Fruit fly (Drosophila melanogaster) whole organism, wandering third instar larva: ENCODE data around the gene CG33223.

Source experiments
- CG32264 ChIP-seq: fragments of 200-800 bp; sonication (Bioruptor generic); optimal IDR thresholded peaks from 2 replicates; lab custom pipeline; 2016; ENCODE audit warnings: missing biosample characterization, missing genetic modification characterization
- CG9705 ChIP-seq: fragments of 200-800 bp; sonication (Bioruptor generic); optimal IDR thresholded peaks from 2 replicates; lab custom pipeline; 2018; ENCODE audit warnings: missing biosample characterization, mild to moderate bottlenecking, missing genetic modification characterization
- CrebA ChIP-seq: fragments of 200-800 bp; sonication (Bioruptor generic); optimal IDR thresholded peaks from 2 replicates; lab custom pipeline; 2016; ENCODE audit warnings: missing biosample characterization, mild to moderate bottlenecking, missing genetic modification characterization, borderline replicate concordance
- Dfd ChIP-seq: fragments of >200 bp; optimal IDR thresholded peaks from 2 replicates; lab custom pipeline; 2017; ENCODE audit warnings: missing biosample characterization, missing genetic modification characterization
- Dif ChIP-seq: fragments of 200-275, 200-300 bp; sonication (Bioruptor generic); optimal IDR thresholded peaks from 2 replicates; lab custom pipeline; 2018; ENCODE audit warnings: missing biosample characterization, missing genetic modification characterization; ENCODE audit not compliant: partially characterized antibody
- GATAd ChIP-seq: sonication (Bioruptor generic); optimal IDR thresholded peaks from 2 replicates; lab custom pipeline; 2016; ENCODE audit warnings: missing biosample characterization, missing genetic modification characterization
- HLH106 ChIP-seq: fragments of 200-800 bp; optimal IDR thresholded peaks from 3 replicates; lab custom pipeline; 2019; ENCODE audit warnings: missing biosample characterization, mild to moderate bottlenecking, missing genetic modification characterization, moderate library complexity
- Hnf4 ChIP-seq: fragments of 200-800 bp; sonication (Bioruptor generic); optimal IDR thresholded peaks from 2 replicates; lab custom pipeline; 2016; ENCODE audit warnings: missing biosample characterization, mild to moderate bottlenecking, missing genetic modification characterization
- Hr78 ChIP-seq: fragments of >200 bp; optimal IDR thresholded peaks from 2 replicates; lab custom pipeline; 2017; ENCODE audit warnings: missing biosample characterization, missing genetic modification characterization
- Hr83 ChIP-seq: fragments of 200-300 bp; sonication (Bioruptor generic); optimal IDR thresholded peaks from 2 replicates; lab custom pipeline; 2016; ENCODE audit warnings: missing biosample characterization, mild to moderate bottlenecking, missing genetic modification characterization, moderate library complexity; ENCODE audit not compliant: poor library complexity, severe bottlenecking
- Jra ChIP-seq: sonication (Bioruptor generic); optimal IDR thresholded peaks from 2 replicates; lab custom pipeline; 2016; ENCODE audit warnings: missing biosample characterization, missing genetic modification characterization
- Mio ChIP-seq: sonication (Bioruptor generic); optimal IDR thresholded peaks from 2 replicates; lab custom pipeline; 2016; ENCODE audit warnings: missing biosample characterization, missing genetic modification characterization
- Myc ChIP-seq: fragments of >200 bp; optimal IDR thresholded peaks from 2 replicates; lab custom pipeline; 2017
- N ChIP-seq: fragments of >200 bp; optimal IDR thresholded peaks from 2 replicates; lab custom pipeline; 2018; ENCODE audit warnings: missing biosample characterization, missing external identifiers, missing genetic modification characterization
- Rel ChIP-seq, 2 experiments: fragments of 200-800 bp; sonication (Bioruptor generic) in 1 of 2; optimal IDR thresholded peaks; 2 replicates in 1 of 2; 3 replicates in 1 of 2; lab custom pipeline; 2016 to 2019; ENCODE audit warnings: mild to moderate bottlenecking in 2 of 2, missing biosample characterization in 2 of 2, missing genetic modification characterization in 2 of 2, moderate library complexity in 1 of 2
- Sp1 ChIP-seq: fragments of 200-800 bp; sonication (Bioruptor generic); optimal IDR thresholded peaks from 3 replicates; lab custom pipeline; 2019; ENCODE audit warnings: missing biosample characterization, mild to moderate bottlenecking, missing genetic modification characterization, moderate library complexity
- Vsx2 ChIP-seq: fragments of 200-300, 225-300 bp; sonication (Bioruptor generic); optimal IDR thresholded peaks from 2 replicates; lab custom pipeline; 2018; ENCODE audit warnings: missing biosample characterization, missing genetic modification characterization; ENCODE audit not compliant: partially characterized antibody
- br ChIP-seq: fragments of 200-800 bp; sonication (Bioruptor generic); optimal IDR thresholded peaks from 2 replicates; lab custom pipeline; 2016; ENCODE audit warnings: missing biosample characterization, missing genetic modification characterization
- brk ChIP-seq: fragments of 200-800 bp; sonication (Bioruptor generic); optimal IDR thresholded peaks from 2 replicates; lab custom pipeline; 2016; ENCODE audit warnings: missing biosample characterization, mild to moderate bottlenecking, missing genetic modification characterization
- dl ChIP-seq, 2 experiments: fragments of 175-275, 200-275 bp in 1 of 2; fragments of 200-275 bp in 1 of 2; sonication (Bioruptor generic); optimal IDR thresholded peaks; lab custom pipeline; 2018; ENCODE audit warnings: mild to moderate bottlenecking in 2 of 2, missing biosample characterization in 2 of 2, missing genetic modification characterization in 2 of 2, moderate library complexity in 2 of 2; ENCODE audit not compliant: partially characterized antibody in 2 of 2, insufficient read depth in 1 of 2
- ey ChIP-seq: fragments of 200-800 bp; sonication (Bioruptor generic); optimal IDR thresholded peaks from 2 replicates; lab custom pipeline; 2016; ENCODE audit warnings: missing biosample characterization, missing genetic modification characterization
- foxo ChIP-seq, 2 experiments: fragments of 200-800 bp; sonication (Bioruptor generic); optimal IDR thresholded peaks; 2 replicates in 1 of 2; 3 replicates in 1 of 2; lab custom pipeline; 2016 to 2017; ENCODE audit warnings: missing biosample characterization in 2 of 2, missing genetic modification characterization in 2 of 2
- fru ChIP-seq: fragments of 200-800 bp; sonication (Bioruptor generic); optimal IDR thresholded peaks from 3 replicates; lab custom pipeline; 2016; ENCODE audit warnings: missing biosample characterization, mild to moderate bottlenecking, missing genetic modification characterization
- h ChIP-seq: fragments of 200-800 bp; sonication (Bioruptor generic); optimal IDR thresholded peaks from 3 replicates; lab custom pipeline; 2016; ENCODE audit warnings: missing biosample characterization, mild to moderate bottlenecking, missing genetic modification characterization
- lola ChIP-seq: fragments of >200 bp; optimal IDR thresholded peaks from 2 replicates; lab custom pipeline; 2017; ENCODE audit warnings: missing biosample characterization, missing genetic modification characterization
- pan ChIP-seq: fragments of >200 bp; optimal IDR thresholded peaks from 2 replicates; lab custom pipeline; 2017
- psq ChIP-seq: fragments of 200-800 bp; sonication (Bioruptor generic); optimal IDR thresholded peaks from 3 replicates; lab custom pipeline; 2017; ENCODE audit warnings: missing biosample characterization, mild to moderate bottlenecking, missing genetic modification characterization, moderate library complexity
- rgr ChIP-seq: fragments of 200-800 bp; sonication (Bioruptor generic); optimal IDR thresholded peaks from 3 replicates; lab custom pipeline; 2016; ENCODE audit warnings: missing biosample characterization, mild to moderate bottlenecking, missing genetic modification characterization
- sage ChIP-seq: fragments of 200-800 bp; sonication (Bioruptor generic); optimal IDR thresholded peaks from 2 replicates; lab custom pipeline; 2016; ENCODE audit warnings: missing biosample characterization, mild to moderate bottlenecking, missing genetic modification characterization
- tai ChIP-seq: sonication (Bioruptor generic); optimal IDR thresholded peaks from 2 replicates; lab custom pipeline; 2016; ENCODE audit warnings: missing biosample characterization, missing genetic modification characterization
- usp ChIP-seq: fragments of >200 bp; optimal IDR thresholded peaks from 2 replicates; lab custom pipeline; 2017; ENCODE audit warnings: missing biosample characterization, missing genetic modification characterization
- woc ChIP-seq: sonication (Bioruptor generic); optimal IDR thresholded peaks from 2 replicates; lab custom pipeline; 2016; ENCODE audit warnings: missing biosample characterization, mild to moderate bottlenecking, missing genetic modification characterization

CG33223 gene

DNA sequence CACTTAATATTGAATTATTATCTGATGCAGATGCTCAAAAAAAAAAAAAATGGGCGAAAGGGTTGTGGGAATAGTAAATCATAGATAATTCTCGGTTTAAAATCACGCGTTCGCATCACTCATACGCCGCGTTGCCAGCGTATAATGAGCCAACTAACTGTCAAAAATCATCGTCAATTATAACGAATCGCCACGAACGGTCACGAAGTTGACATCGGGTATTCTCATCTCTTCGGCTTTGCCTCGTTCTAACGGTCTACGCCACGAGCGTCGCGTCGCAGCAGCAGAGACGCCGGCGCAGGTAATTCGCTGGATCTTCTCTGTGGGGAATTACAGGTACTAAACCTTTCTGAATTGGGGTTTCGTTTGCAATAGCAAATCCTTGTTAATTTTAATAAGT is 17.7 kb upstream of the CG33223 start:
- TF ChIP-seq CrebA (GFP tag; lab: Kevin White, UChicago) = no peak
- no peak for TF ChIP-seq CG9705 (GFP tag; lab: Kevin White, UChicago)
- TF ChIP-seq Hr78 (GFP tag; lab: Kevin White, UChicago) = no peak
- TF ChIP-seq Hnf4 = no peak
- TF ChIP-seq HLH106 (tag; lab: Kevin White, UChicago) = no peak
- no peak for TF ChIP-seq N
- TF ChIP-seq Jra = no peak
- no peak for TF ChIP-seq tai
- no peak for TF ChIP-seq CG32264
- TF ChIP-seq Dif (GFP tag; lab: Kevin White, UChicago) = no peak
- no peak for TF ChIP-seq dl (GFP tag; optimal IDR thresholded peaks at IDR 0.05; lab: Kevin White, UChicago; ENCODE audit: insufficient read depth in 1 of 2, partially characterized antibody in 2 of 2)
- TF ChIP-seq Mio (GFP tag; lab: Kevin White, UChicago) = no peak
- no peak for TF ChIP-seq woc (GFP tag; lab: Kevin White, UChicago)
- TF ChIP-seq foxo (GFP tag; optimal IDR thresholded peaks at IDR 0.05; lab: Kevin White, UChicago) = no peak
- TF ChIP-seq Hr83 = no peak

DNA sequence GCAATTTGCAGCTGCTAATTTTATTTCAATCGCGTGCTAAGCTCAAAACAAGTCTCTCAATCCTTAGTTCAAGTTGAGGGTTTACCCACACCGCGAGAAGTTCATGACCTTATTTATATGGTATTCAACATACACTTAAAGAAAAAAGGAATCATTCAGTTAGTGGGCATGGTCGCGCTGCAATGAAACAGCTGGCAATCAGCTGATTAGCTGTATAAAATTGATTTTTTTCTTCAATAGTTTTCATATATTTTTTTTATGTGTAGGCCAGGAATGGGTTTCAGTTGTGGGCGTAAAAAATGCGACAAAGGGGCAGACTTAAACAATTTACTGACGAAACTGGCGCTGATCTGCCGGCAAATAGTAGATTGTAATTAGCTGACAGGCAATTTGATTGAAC is 15.5 kb upstream of the CG33223 start:
- TF ChIP-seq rgr (GFP tag; lab: Kevin White, UChicago) = peak; percentile 7
- TF ChIP-seq Rel (GFP tag; optimal IDR thresholded peaks at IDR 0.05; lab: Kevin White, UChicago) = no peak
- no peak for TF ChIP-seq Rel (tag; optimal IDR thresholded peaks at IDR 0.05; lab: Kevin White, UChicago)

DNA sequence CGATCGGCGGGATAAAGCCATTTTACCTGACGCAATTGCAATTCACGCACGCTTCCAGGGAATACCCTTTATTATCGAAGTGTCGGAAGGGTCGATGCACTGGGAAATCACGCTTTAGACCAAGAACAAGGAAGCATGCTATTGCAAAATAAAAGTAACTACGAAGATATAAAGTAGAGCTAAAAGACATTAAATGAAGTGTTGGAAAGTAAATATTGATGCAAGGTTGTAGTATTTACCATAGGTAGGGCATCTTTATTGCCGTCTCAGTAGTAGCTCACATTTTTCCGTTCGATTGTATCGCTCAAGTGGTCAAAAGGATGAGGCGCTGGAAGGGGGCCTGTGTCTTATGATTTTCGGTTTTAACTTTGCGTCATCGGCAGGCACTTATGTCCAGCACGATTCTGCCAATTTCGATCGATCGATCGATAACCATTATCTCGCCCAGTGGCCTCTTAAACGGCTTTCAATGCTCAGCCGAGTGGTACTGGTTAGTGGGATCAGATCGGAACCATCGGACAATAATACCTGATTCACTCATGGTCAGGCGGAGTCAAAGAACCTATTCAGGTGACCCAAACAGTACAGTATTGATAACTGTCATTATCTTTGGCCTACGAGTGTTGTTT is 14.0 kb upstream of the CG33223 start:
- no peak for TF ChIP-seq Rel (GFP tag; optimal IDR thresholded peaks at IDR 0.05; lab: Kevin White, UChicago)
- TF ChIP-seq Rel (tag; optimal IDR thresholded peaks at IDR 0.05; lab: Kevin White, UChicago) = peak; percentile 75
- peak; percentile 12 for TF ChIP-seq ey (GFP tag; lab: Kevin White, UChicago)
- TF ChIP-seq N = no peak
- peak; percentile 20 for TF ChIP-seq rgr (GFP tag; lab: Kevin White, UChicago)
- TF ChIP-seq h = peak; percentile 71
- peak; percentile 35 for TF ChIP-seq fru (GFP tag; lab: Kevin White, UChicago)
- TF ChIP-seq pan (lab: Kevin White, UChicago) = no peak
- TF ChIP-seq foxo (GFP tag; optimal IDR thresholded peaks at IDR 0.05; lab: Kevin White, UChicago) = peak in 1 of 2 experiments; percentile 31
- TF ChIP-seq, all 38 proteins: peak for 6

DNA sequence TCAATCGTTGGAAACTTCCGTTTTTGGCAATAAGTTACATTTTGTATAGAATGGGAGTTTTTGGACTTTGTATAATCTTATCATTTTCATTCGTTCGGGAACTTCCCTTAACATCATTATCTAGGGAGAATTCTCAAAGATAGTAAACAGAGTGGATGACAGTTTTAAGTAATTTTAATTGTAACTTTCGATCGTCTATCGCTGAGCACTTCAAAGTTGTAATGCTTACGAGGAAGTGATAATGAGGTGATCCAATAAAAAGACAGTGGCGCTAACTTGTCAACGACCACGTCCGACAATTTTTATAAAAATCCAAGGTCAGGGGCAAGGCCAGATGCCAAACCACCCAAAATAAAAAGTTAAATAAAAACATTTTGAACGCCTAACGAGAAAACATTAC is 12.7 kb upstream of the CG33223 start:
- TF ChIP-seq ey (GFP tag; lab: Kevin White, UChicago) = no peak
- TF ChIP-seq Vsx2 (GFP tag; lab: Kevin White, UChicago) = no peak
- no peak for TF ChIP-seq CrebA (GFP tag; lab: Kevin White, UChicago)
- TF ChIP-seq Hr83 = no peak
- TF ChIP-seq Dif (GFP tag; lab: Kevin White, UChicago) = no peak
- TF ChIP-seq lola (GFP tag; lab: Kevin White, UChicago) = no peak
- TF ChIP-seq Sp1 (GFP tag; lab: Kevin White, UChicago) = no peak
- TF ChIP-seq psq (GFP tag; lab: Kevin White, UChicago) = no peak
- no peak for TF ChIP-seq Myc (lab: Kevin White, UChicago)
- no peak for TF ChIP-seq Dfd (GFP tag; lab: Kevin White, UChicago)
- TF ChIP-seq br (GFP tag; lab: Kevin White, UChicago) = no peak
- no peak for TF ChIP-seq tai
- no peak for TF ChIP-seq sage (GFP tag; lab: Kevin White, UChicago)
- TF ChIP-seq Hnf4 = no peak
- TF ChIP-seq N = no peak
- TF ChIP-seq dl (GFP tag; optimal IDR thresholded peaks at IDR 0.05; lab: Kevin White, UChicago; ENCODE audit: insufficient read depth in 1 of 2, partially characterized antibody in 2 of 2) = no peak
- TF ChIP-seq GATAd = no peak
- TF ChIP-seq woc (GFP tag; lab: Kevin White, UChicago) = no peak
- no peak for TF ChIP-seq brk
- TF ChIP-seq, all 38 proteins: peak for 0

DNA sequence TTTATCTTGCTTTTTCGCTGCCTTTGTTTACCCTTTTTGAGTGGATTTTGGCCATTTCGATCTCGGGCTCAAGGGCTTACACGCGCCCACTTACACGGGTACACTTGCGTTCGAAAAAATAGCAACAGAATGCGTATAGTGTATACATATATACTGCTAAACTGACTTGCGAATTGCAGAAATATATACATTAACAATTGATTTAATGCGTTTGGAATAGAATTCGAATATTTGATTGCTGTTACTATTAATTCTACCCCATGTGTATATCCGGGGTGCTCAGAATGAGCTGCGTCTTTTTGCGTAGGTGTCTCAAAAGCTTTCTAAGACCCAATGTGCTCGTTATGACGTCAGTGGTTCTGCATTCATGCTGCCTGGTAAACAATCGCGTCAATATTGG is 9.8 kb upstream of the CG33223 start:
- no peak for TF ChIP-seq HLH106 (tag; lab: Kevin White, UChicago)
- TF ChIP-seq fru (GFP tag; lab: Kevin White, UChicago) = peak; percentile 24
- TF ChIP-seq tai = no peak
- TF ChIP-seq Rel (GFP tag; optimal IDR thresholded peaks at IDR 0.05; lab: Kevin White, UChicago) = no peak
- no peak for TF ChIP-seq Rel (tag; optimal IDR thresholded peaks at IDR 0.05; lab: Kevin White, UChicago)
- no peak for TF ChIP-seq usp (GFP tag; lab: Kevin White, UChicago)
- TF ChIP-seq pan (lab: Kevin White, UChicago) = no peak
- peak; percentile 9 for TF ChIP-seq rgr (GFP tag; lab: Kevin White, UChicago)
- no peak for TF ChIP-seq Hnf4
